Worm (Caenorhabditis elegans): ENCODE measurements around the gene baf-1.

Gene baf-1

ce11 chrIII:9454730-9455129 is 12.5 kb upstream of the baf-1 start:
- TF ChIP-seq ceh-90 (tag; optimal IDR thresholded peaks at IDR 0.05) (no peak), jun-1 (tag; optimal IDR thresholded peaks at IDR 0.05) (no peak), zip-4 (GFP tag; optimal IDR thresholded peaks at IDR 0.05) (no peak), hlh-17 (GFP tag; optimal IDR thresholded peaks at IDR 0.05; ENCODE audit: borderline replicate concordance) (no peak), mdl-1 (tag; optimal IDR thresholded peaks at IDR 0.05) (no peak), unc-86 (tag; optimal IDR thresholded peaks at IDR 0.05) (no peak), hpl-2 (GFP tag; optimal IDR thresholded peaks at IDR 0.05) (no peak), blmp-1 (tag; optimal IDR thresholded peaks at IDR 0.05) (peak; percentile 68)

ce11 chrIII:9455980-9456658 is 11.1 kb upstream of the baf-1 start, which contains the start of the genes rheb-1 and spk-1:
rheb-1 (minus strand) TSS chrIII:9456030.
spk-1 (plus strand) TSS chrIII:9456608.
- TF ChIP-seq hlh-4 (tag; optimal IDR thresholded peaks at IDR 0.05) (no peak), fkh-10 (GFP tag; optimal IDR thresholded peaks at IDR 0.05) (peak; percentile 53), nhr-76 (tag; optimal IDR thresholded peaks at IDR 0.05) (no peak), nhr-47 (tag; optimal IDR thresholded peaks at IDR 0.05) (peak; percentile 90), nhr-19 (GFP tag; conservative IDR thresholded peaks at IDR 0.05) (peak; percentile 89), sptf-1 (tag; optimal IDR thresholded peaks at IDR 0.05) (no peak), nhr-85 (tag) (peak; percentile 92), nhr-11 (tag; optimal IDR thresholded peaks at IDR 0.05) (peak; percentile 58), pag-3 (tag; optimal IDR thresholded peaks at IDR 0.05; ENCODE audit: borderline replicate concordance, insufficient read depth) (no peak), fos-1 (tag; optimal IDR thresholded peaks at IDR 0.05) (peak; percentile 77), mab-9 (GFP tag; IDR thresholded peaks at IDR 0.05) (peak; percentile 60), alr-1 (tag; optimal IDR thresholded peaks at IDR 0.05; ENCODE audit: borderline replicate concordance) (no peak), unc-86 (tag; optimal IDR thresholded peaks at IDR 0.05) (peak; percentile 82), aha-1 (tag; optimal IDR thresholded peaks at IDR 0.05) (peak; percentile 11), elt-3 (tag; optimal IDR thresholded peaks at IDR 0.05) (peak in 3 of 6 experiments; percentile 54 to 62 (median 59)), sup-37 (GFP tag; optimal IDR thresholded peaks at IDR 0.05) (peak; percentile 57), fkh-8 (tag; optimal IDR thresholded peaks at IDR 0.05) (peak; percentile 94), lin-14 (GFP tag; optimal IDR thresholded peaks at IDR 0.05) (peak; percentile 94), zip-4 (GFP tag; optimal IDR thresholded peaks at IDR 0.05) (peak; percentile 59), ama-1 (optimal IDR thresholded peaks at IDR 0.05) (peak; percentile 48), snu-23 (GFP tag; optimal IDR thresholded peaks at IDR 0.05) (peak; percentile 93), sox-4 (tag; optimal IDR thresholded peaks at IDR 0.05) (peak; percentile 8), fkh-4 (tag; optimal IDR thresholded peaks at IDR 0.05; ENCODE audit: borderline replicate concordance) (peak; percentile 32), aly-2 (tag; optimal IDR thresholded peaks at IDR 0.05) (no peak), nhr-20 (tag; optimal IDR thresholded peaks at IDR 0.05) (peak; percentile 93), lir-3 (tag; optimal IDR thresholded peaks at IDR 0.05; ENCODE audit: poor library complexity) (peak; percentile 71), ceh-90 (tag; optimal IDR thresholded peaks at IDR 0.05) (no peak), lin-35 (GFP tag; optimal IDR thresholded peaks at IDR 0.05) (peak; percentile 83 to 89), lsy-2 (tag; optimal IDR thresholded peaks at IDR 0.05) (peak; percentile 99), dsc-1 (tag; optimal IDR thresholded peaks at IDR 0.05) (peak; percentile 85), C34B4.2 (tag; optimal IDR thresholded peaks at IDR 0.05) (no peak), Y116A8C.19 (tag; optimal IDR thresholded peaks at IDR 0.05; ENCODE audit: borderline replicate concordance) (no peak), ceh-8 (GFP tag; optimal IDR thresholded peaks at IDR 0.05) (peak; percentile 14), pax-3 (tag; optimal IDR thresholded peaks at IDR 0.05) (peak; percentile 82), vab-15 (tag; optimal IDR thresholded peaks at IDR 0.05) (peak; percentile 30), jun-1 (tag; optimal IDR thresholded peaks at IDR 0.05) (peak; percentile 86), efl-1 (optimal IDR thresholded peaks at IDR 0.05) (peak; percentile 83 to 84), efl-1 (GFP tag; optimal IDR thresholded peaks at IDR 0.05 in 1 of 2) (peak; percentile 69 to 97), mef-2 (tag; optimal IDR thresholded peaks at IDR 0.05) (peak; percentile 79), nhr-71 (tag; optimal IDR thresholded peaks at IDR 0.05) (peak; percentile 95), unc-98 (GFP tag; IDR thresholded peaks at IDR 0.05) (no peak), ztf-11 (tag; optimal IDR thresholded peaks at IDR 0.05) (peak in 1 of 2 experiments; percentile 43), unc-30 (tag; optimal IDR thresholded peaks at IDR 0.05) (no peak), ceh-82 (tag; optimal IDR thresholded peaks at IDR 0.05) (peak; percentile 75 to 89 (median 75)), egl-13 (tag; optimal IDR thresholded peaks at IDR 0.05) (peak; percentile 82)

Data from whole organism, L1 larva.